Worm (Caenorhabditis elegans): ENCODE data around the gene unc-32.

unc-32 gene

DNA sequence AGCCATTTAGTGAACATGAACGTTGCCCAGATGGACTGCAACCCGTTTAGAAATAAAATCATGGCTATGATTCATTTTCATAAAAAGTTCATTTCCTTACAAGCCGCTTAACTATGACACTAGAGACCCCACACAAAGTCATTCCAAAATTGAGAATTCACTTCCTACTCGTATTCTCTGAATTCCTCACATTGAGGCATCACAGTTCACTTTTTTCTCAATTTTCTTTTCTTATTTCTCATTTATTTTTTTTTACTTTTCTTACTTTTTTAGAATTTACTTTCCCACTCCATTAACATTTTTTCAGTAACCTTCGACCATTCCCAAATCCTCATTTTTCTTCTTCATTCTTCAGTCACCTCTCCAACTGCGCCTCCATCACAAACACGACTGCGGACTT, 38.9 kb downstream of the unc-32 start, which contains the start of gene dhrr-1:
dhrr-1 (plus strand) TSS at position 301 of the 400 bp plus-strand sequence.
- TF ChIP-seq klf-2 (GFP tag; conservative IDR thresholded peaks at IDR 0.05) (no peak), T22C8.4 (GFP tag; IDR thresholded peaks at IDR 0.05) (no peak), flt-1 (GFP tag; IDR thresholded peaks at IDR 0.05) (no peak), ztf-23 (GFP tag; IDR thresholded peaks at IDR 0.05) (no peak), cog-1 (tag; optimal IDR thresholded peaks at IDR 0.05) (no peak), ztf-29 (GFP tag; IDR thresholded peaks at IDR 0.05) (no peak), med-1 (GFP tag; optimal IDR thresholded peaks at IDR 0.05; ENCODE audit: insufficient read depth) (no peak)

DNA sequence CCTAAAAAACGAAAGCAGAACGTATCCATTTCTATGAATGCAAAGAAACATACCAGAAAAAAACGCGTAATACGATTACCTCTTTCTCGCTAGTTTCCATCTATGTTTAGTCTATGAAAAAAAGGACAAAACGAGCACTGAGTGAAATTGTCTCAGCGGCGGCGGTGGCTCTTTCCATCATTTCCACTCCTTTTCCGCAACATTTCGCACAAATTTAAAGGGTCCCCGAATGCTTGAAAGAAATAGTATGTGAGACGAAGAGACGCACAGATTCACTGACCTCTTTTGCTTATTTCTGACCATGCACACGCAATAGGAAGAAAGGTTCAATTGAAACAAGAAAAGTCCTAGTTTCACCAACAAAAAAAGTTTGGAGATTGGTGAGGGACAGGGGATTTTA, 40.9 kb downstream of the unc-32 start:
- TF ChIP-seq med-1 (GFP tag; optimal IDR thresholded peaks at IDR 0.05; ENCODE audit: insufficient read depth) (no peak), tab-1 (GFP tag; IDR thresholded peaks at IDR 0.05) (no peak), klf-2 (GFP tag; conservative IDR thresholded peaks at IDR 0.05) (no peak), T22C8.4 (GFP tag; IDR thresholded peaks at IDR 0.05) (no peak), flt-1 (GFP tag; IDR thresholded peaks at IDR 0.05) (no peak), cog-1 (tag; optimal IDR thresholded peaks at IDR 0.05) (no peak), ztf-23 (GFP tag; IDR thresholded peaks at IDR 0.05) (no peak), ztf-29 (GFP tag; IDR thresholded peaks at IDR 0.05) (no peak), ref-1 (GFP tag; conservative IDR thresholded peaks at IDR 0.05) (no peak)

ce11 chrIII:8949147-8949546, 43.7 kb downstream of the unc-32 start:
- TF ChIP-seq ztf-23 (GFP tag; IDR thresholded peaks at IDR 0.05): no peak
- TF ChIP-seq med-1 (GFP tag; optimal IDR thresholded peaks at IDR 0.05; ENCODE audit: insufficient read depth): no peak
- TF ChIP-seq ref-1 (GFP tag; conservative IDR thresholded peaks at IDR 0.05): no peak
- no peak for TF ChIP-seq klf-2 (GFP tag; conservative IDR thresholded peaks at IDR 0.05)
- no peak for TF ChIP-seq T22C8.4 (GFP tag; IDR thresholded peaks at IDR 0.05)
- TF ChIP-seq tab-1 (GFP tag; IDR thresholded peaks at IDR 0.05): no peak
- no peak for TF ChIP-seq flt-1 (GFP tag; IDR thresholded peaks at IDR 0.05)
- no peak for TF ChIP-seq ztf-29 (GFP tag; IDR thresholded peaks at IDR 0.05)
- TF ChIP-seq cog-1 (tag; optimal IDR thresholded peaks at IDR 0.05): no peak

ce11 chrIII:8955536-8955935, 50.1 kb downstream of the unc-32 start:
- TF ChIP-seq T22C8.4 (GFP tag; IDR thresholded peaks at IDR 0.05) (no peak), med-1 (GFP tag; optimal IDR thresholded peaks at IDR 0.05; ENCODE audit: insufficient read depth) (no peak), flt-1 (GFP tag; IDR thresholded peaks at IDR 0.05) (no peak), ztf-29 (GFP tag; IDR thresholded peaks at IDR 0.05) (no peak), ztf-23 (GFP tag; IDR thresholded peaks at IDR 0.05) (no peak), cog-1 (tag; optimal IDR thresholded peaks at IDR 0.05) (no peak), ref-1 (GFP tag; conservative IDR thresholded peaks at IDR 0.05) (no peak), klf-2 (GFP tag; conservative IDR thresholded peaks at IDR 0.05) (no peak), tab-1 (GFP tag; IDR thresholded peaks at IDR 0.05) (no peak)

DNA sequence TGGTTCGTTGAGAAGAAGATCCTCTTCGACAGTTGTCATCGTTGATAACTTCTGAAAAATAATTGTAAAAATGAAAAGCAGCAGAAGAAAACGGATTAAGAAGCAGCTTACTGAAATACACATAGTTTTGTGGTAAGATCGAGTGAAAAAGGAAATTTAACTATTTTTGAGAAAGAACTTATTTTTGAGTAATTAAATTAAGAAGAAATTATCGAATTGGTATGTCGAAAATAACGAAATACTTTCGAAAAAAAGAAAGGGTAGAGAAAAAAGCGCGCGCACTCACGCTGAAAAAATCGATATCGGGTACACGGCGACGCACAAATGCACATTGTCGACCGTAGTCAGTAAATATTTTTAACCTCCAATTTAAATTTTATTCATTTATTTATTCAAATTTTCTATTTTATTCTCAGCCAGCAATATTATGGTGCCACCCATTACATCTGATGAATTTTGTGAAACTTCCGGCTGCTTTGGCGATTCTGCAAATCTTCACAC, 50.8 kb downstream of the unc-32 start, which contains the start of the genes ZK643.5 and ZK643.2:
ZK643.5 (minus strand) TSS at position 51 of the 501 bp plus-strand sequence.
ZK643.2 (plus strand) TSS at position 395 of the 501 bp plus-strand sequence.
- TF ChIP-seq med-1 (GFP tag; optimal IDR thresholded peaks at IDR 0.05; ENCODE audit: insufficient read depth): no peak
- TF ChIP-seq T22C8.4 (GFP tag; IDR thresholded peaks at IDR 0.05): peak; percentile 99

DNA sequence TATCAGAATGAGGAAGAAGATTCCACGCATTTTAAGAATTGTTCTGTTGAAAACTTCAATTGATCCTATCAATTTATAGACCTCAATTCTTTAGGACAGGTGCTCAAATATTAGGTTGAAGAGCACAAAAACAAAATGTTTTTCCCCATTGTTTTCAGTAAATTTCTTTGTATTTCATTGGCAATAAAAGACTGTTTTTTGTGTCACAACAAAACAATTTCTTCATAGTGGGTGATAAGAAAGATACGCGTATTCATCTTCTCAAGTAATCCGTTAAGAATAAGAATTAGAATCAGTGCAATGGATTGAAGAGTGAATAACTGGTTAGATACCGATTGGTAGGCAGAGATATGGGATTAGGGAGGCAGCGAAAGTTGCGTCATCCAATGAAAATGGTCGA, 55.2 kb downstream of the unc-32 start, which contains the start of gene ZK643.6:
ZK643.6 (minus strand) TSS at position 101 of the 400 bp plus-strand sequence.
- no peak for TF ChIP-seq T22C8.4 (GFP tag; IDR thresholded peaks at IDR 0.05)
